Worm (Caenorhabditis elegans): ENCODE results near the gene ceeh-2.

Gene ceeh-2

ce11 chrV:10313953-10314352 lies 43.8 kb downstream of the ceeh-2 start, which contains the start of gene gcy-6:
TSS of gene gcy-6 (minus strand) at chrV:10314053.
- TF ChIP-seq hmbx-1 (tag; optimal IDR thresholded peaks at IDR 0.05) (no peak), aly-1 (tag; optimal IDR thresholded peaks at IDR 0.05) (no peak), sea-1 (GFP tag; conservative IDR thresholded peaks at IDR 0.05) (no peak), hnd-1 (tag; optimal IDR thresholded peaks at IDR 0.05) (no peak), hmg-4 (GFP tag; optimal IDR thresholded peaks at IDR 0.05) (no peak), ets-7 (tag; optimal IDR thresholded peaks at IDR 0.05) (no peak), ceh-36 (tag; optimal IDR thresholded peaks at IDR 0.05) (no peak), scrt-1 (GFP tag; IDR thresholded peaks at IDR 0.05) (no peak), ama-1 (optimal IDR thresholded peaks at IDR 0.05) (no peak), tbx-11 (GFP tag; IDR thresholded peaks at IDR 0.05) (no peak), ceh-13 (GFP tag; optimal IDR thresholded peaks at IDR 0.05) (no peak), flt-1 (GFP tag; IDR thresholded peaks at IDR 0.05) (no peak), tbx-37 (GFP tag; conservative IDR thresholded peaks at IDR 0.05) (no peak), tra-4 (tag; optimal IDR thresholded peaks at IDR 0.05) (no peak), F13C5.2 (tag; optimal IDR thresholded peaks at IDR 0.05) (no peak), pes-1 (GFP tag; IDR thresholded peaks at IDR 0.05) (no peak), B0310.2 (tag; optimal IDR thresholded peaks at IDR 0.05) (no peak)

- no peak for TF ChIP-seq F13C5.2 (tag; optimal IDR thresholded peaks at IDR 0.05)
- no peak for TF ChIP-seq B0310.2 (tag; optimal IDR thresholded peaks at IDR 0.05)
- no peak for TF ChIP-seq hmbx-1 (tag; optimal IDR thresholded peaks at IDR 0.05)
- TF ChIP-seq sea-1 (GFP tag; conservative IDR thresholded peaks at IDR 0.05) = no peak
- no peak for TF ChIP-seq aly-1 (tag; optimal IDR thresholded peaks at IDR 0.05)
- no peak for TF ChIP-seq ets-7 (tag; optimal IDR thresholded peaks at IDR 0.05)
- TF ChIP-seq ceh-13 (GFP tag; optimal IDR thresholded peaks at IDR 0.05) = no peak
- TF ChIP-seq ama-1 (optimal IDR thresholded peaks at IDR 0.05) = no peak
- no peak for TF ChIP-seq hnd-1 (tag; optimal IDR thresholded peaks at IDR 0.05)
- TF ChIP-seq scrt-1 (GFP tag; IDR thresholded peaks at IDR 0.05) = no peak
- TF ChIP-seq ceh-36 (tag; optimal IDR thresholded peaks at IDR 0.05) = no peak
- TF ChIP-seq flt-1 (GFP tag; IDR thresholded peaks at IDR 0.05) = no peak
- no peak for TF ChIP-seq tbx-11 (GFP tag; IDR thresholded peaks at IDR 0.05)
- no peak for TF ChIP-seq tbx-37 (GFP tag; conservative IDR thresholded peaks at IDR 0.05)
- no peak for TF ChIP-seq hmg-4 (GFP tag; optimal IDR thresholded peaks at IDR 0.05)
- TF ChIP-seq tra-4 (tag; optimal IDR thresholded peaks at IDR 0.05) = no peak
Observed at ce11 chrV:10307283-10307682, 50.4 kb downstream of the ceeh-2 start, which contains the start of gene che-12. TSS of gene che-12 (minus strand) at chrV:10307383.

Measured in whole organism, early embryonic.